Fruit fly (Drosophila melanogaster): ENCODE data around the gene CG11498.

Gene CG11498

DNA sequence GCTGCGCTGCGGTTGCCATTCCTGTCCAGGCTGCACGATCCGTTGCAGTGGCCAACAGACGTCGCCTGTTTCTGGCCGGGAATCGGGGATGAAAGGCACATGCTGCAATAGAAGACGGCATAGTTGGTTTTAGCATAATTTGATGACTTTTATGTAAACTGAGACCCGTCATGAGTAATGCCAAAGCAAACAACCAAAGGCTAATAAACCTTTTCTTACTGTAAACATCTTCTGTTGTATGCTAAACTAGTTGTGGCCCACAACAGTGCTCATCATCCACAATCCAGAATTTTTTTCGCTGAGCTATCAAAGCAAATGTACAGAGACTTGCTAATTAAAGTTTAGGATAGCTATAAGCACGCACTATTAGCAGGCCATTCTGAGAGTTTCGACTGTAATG lies 38.5 kb upstream of the CG11498 start (continued):
- TF ChIP-seq Asciz (GFP tag; optimal IDR thresholded peaks at IDR 0.05) (peak; percentile 18), row (GFP tag; IDR thresholded peaks at IDR 0.05) (no peak), CG4707 (GFP tag; optimal IDR thresholded peaks at IDR 0.05) (no peak), CrebB (tag; optimal IDR thresholded peaks at IDR 0.05) (peak; percentile 33), bsh (GFP tag; optimal IDR thresholded peaks at IDR 0.05) (peak in 1 of 2 experiments; percentile 6), fd64A (GFP tag; optimal IDR thresholded peaks at IDR 0.05) (no peak), Atf3 (GFP tag; optimal IDR thresholded peaks at IDR 0.05) (no peak), CG10431 (GFP tag; optimal IDR thresholded peaks at IDR 0.05) (peak; percentile 42), HLH4C (GFP tag; IDR thresholded peaks at IDR 0.05; ENCODE audit: partially characterized antibody) (no peak), nerfin-2 (GFP tag; IDR thresholded peaks at IDR 0.05; ENCODE audit: partially characterized antibody) (no peak), CG6654 (GFP tag; optimal IDR thresholded peaks at IDR 0.05) (no peak), CG10543 (GFP tag; optimal IDR thresholded peaks at IDR 0.05) (peak; percentile 79), schlank (tag; optimal IDR thresholded peaks at IDR 0.05) (peak; percentile 49), CG4730 (GFP tag; IDR thresholded peaks at IDR 0.05) (no peak), CG18619 (GFP tag; optimal IDR thresholded peaks at IDR 0.05) (peak; percentile 47), CG15514 (GFP tag; optimal IDR thresholded peaks at IDR 0.05) (peak; percentile 48), p53 (GFP tag; optimal IDR thresholded peaks at IDR 0.05) (no peak), dysf (GFP tag; IDR thresholded peaks at IDR 0.05) (peak; percentile 12; the same call in 1 of the 3 replicates), HmgZ (tag; optimal IDR thresholded peaks at IDR 0.05) (peak; percentile 45), exex (tag; optimal IDR thresholded peaks at IDR 0.05) (no peak), so (GFP tag; IDR thresholded peaks at IDR 0.05) (0 out of 3 replicates have a peak, but pooled peaks have one; percentile 18), sr (GFP tag; IDR thresholded peaks at IDR 0.05) (no peak), Sry-δ (GFP tag; optimal IDR thresholded peaks at IDR 0.05) (no peak), corto (GFP tag; optimal IDR thresholded peaks at IDR 0.05) (no peak), esg (GFP tag; conservative IDR thresholded peaks at IDR 0.05) (no peak), CG13287 (GFP tag; IDR thresholded peaks at IDR 0.05; ENCODE audit: partially characterized antibody) (no peak), lab (GFP tag; optimal IDR thresholded peaks at IDR 0.05) (peak; percentile 62), salm (tag; optimal IDR thresholded peaks at IDR 0.05) (no peak), CG8765 (GFP tag; IDR thresholded peaks at IDR 0.05) (no peak), CG10979 (tag; optimal IDR thresholded peaks at IDR 0.05) (no peak), gem (tag; optimal IDR thresholded peaks at IDR 0.05) (peak; percentile 10), HLH3B (GFP tag; IDR thresholded peaks at IDR 0.05) (peak; percentile 11; the same call in 1 of the 2 replicates), HHEX (GFP tag; optimal IDR thresholded peaks at IDR 0.05) (peak; percentile 30), MTF-1 (GFP tag; optimal IDR thresholded peaks at IDR 0.05; ENCODE audit: borderline replicate concordance) (peak; percentile 43), CG3281 (GFP tag; optimal IDR thresholded peaks at IDR 0.05) (peak; percentile 71), CG1233 (GFP tag; optimal IDR thresholded peaks at IDR 0.05) (peak; percentile 24), btn (GFP tag; optimal IDR thresholded peaks at IDR 0.05) (no peak), Ravus (GFP tag; IDR thresholded peaks at IDR 0.05) (no peak), H15 (GFP tag; IDR thresholded peaks at IDR 0.05) (no peak), danr (GFP tag; IDR thresholded peaks at IDR 0.05) (no peak), CG13424 (tag; optimal IDR thresholded peaks at IDR 0.05) (no peak), CG15073 (GFP tag; optimal IDR thresholded peaks at IDR 0.05) (no peak), scrt (GFP tag; optimal IDR thresholded peaks at IDR 0.05) (peak; percentile 20), wdn (GFP tag; IDR thresholded peaks at IDR 0.05) (0 out of 2 replicates have a peak, but pooled peaks have one; percentile 17), CG15269 (tag; optimal IDR thresholded peaks at IDR 0.05) (peak; percentile 12), Fer1 (GFP tag; optimal IDR thresholded peaks at IDR 0.05) (peak; percentile 51), C15 (GFP tag; IDR thresholded peaks at IDR 0.05) (no peak), kni (GFP tag; optimal IDR thresholded peaks at IDR 0.05) (peak; percentile 11), abd-A (tag; optimal IDR thresholded peaks at IDR 0.05) (no peak), Dek (tag; optimal IDR thresholded peaks at IDR 0.05) (peak; percentile 0)
